Worm (Caenorhabditis elegans) whole organism, L1 larva: Measurements from ENCODE around the gene W03G11.4.

Source experiments
- C34B4.2 ChIP-seq: sonication (generic microtip); optimal IDR thresholded peaks from 2 replicates; lab custom pipeline; 2017; ENCODE audit warnings: mild to moderate bottlenecking, missing genetic modification characterization, missing compliant biosample characterization
- lin-39 ChIP-seq: fragments of 150-350 bp; optimal IDR thresholded peaks from 2 replicates; lab custom pipeline; 2014; ENCODE audit warnings: missing biosample characterization, missing genetic modification reagents, missing genetic modification characterization
- lir-3 ChIP-seq: sonication (generic microtip); optimal IDR thresholded peaks from 2 replicates; lab custom pipeline; 2016; ENCODE audit warnings: mild to moderate bottlenecking, missing genetic modification characterization, moderate library complexity, missing compliant biosample characterization; ENCODE audit not compliant: poor library complexity
- nhr-11 ChIP-seq: fragments of 150-350 bp; optimal IDR thresholded peaks from 2 replicates; lab custom pipeline; 2014; ENCODE audit warnings: missing biosample characterization, missing genetic modification characterization
- pax-3 ChIP-seq: fragments of 200-800 bp; sonication (Bioruptor generic); optimal IDR thresholded peaks from 2 replicates; lab custom pipeline; 2018; ENCODE audit warnings: mild to moderate bottlenecking, missing genetic modification characterization, moderate library complexity, missing compliant biosample characterization
- unc-86 ChIP-seq: sonication (generic microtip); optimal IDR thresholded peaks from 2 replicates; lab custom pipeline; 2016; ENCODE audit warnings: missing genetic modification characterization, missing compliant biosample characterization
- zag-1 ChIP-seq: fragments of 150-350 bp; optimal IDR thresholded peaks from 2 replicates; lab custom pipeline; 2014; ENCODE audit warnings: missing biosample characterization, missing genetic modification characterization

DNA sequence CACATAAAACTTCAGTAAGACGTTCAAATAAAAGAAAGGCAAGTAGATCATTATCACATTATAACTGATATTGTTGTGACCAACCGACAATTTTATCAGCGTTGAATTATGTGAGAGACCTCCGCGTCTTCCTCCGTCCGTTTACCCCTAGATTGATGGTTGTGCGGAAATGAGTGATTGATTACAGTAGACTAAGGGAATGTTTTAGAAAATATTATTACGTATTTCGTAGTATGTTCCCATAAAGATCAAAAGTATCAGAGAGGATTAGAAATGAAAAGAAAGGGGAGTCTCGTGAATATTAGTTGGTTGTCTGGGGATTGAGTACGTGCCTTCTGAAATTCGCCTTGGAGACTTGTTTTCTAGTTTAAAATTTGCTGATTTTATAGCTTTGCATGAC is 54.2 kb downstream of the W03G11.4 start:
- TF ChIP-seq unc-86 (no peak), C34B4.2 (tag; lab: Kevin White, UChicago) (no peak), nhr-11 (tag; lab: Kevin White, UChicago) (no peak), pax-3 (tag; lab: Kevin White, UChicago) (no peak), lir-3 (tag; lab: Kevin White, UChicago) (no peak), lin-39 (tag; lab: Kevin White, UChicago) (no peak), zag-1 (no peak)
